Fruit fly (Drosophila melanogaster): ENCODE results near the gene CG32573.

DNA sequence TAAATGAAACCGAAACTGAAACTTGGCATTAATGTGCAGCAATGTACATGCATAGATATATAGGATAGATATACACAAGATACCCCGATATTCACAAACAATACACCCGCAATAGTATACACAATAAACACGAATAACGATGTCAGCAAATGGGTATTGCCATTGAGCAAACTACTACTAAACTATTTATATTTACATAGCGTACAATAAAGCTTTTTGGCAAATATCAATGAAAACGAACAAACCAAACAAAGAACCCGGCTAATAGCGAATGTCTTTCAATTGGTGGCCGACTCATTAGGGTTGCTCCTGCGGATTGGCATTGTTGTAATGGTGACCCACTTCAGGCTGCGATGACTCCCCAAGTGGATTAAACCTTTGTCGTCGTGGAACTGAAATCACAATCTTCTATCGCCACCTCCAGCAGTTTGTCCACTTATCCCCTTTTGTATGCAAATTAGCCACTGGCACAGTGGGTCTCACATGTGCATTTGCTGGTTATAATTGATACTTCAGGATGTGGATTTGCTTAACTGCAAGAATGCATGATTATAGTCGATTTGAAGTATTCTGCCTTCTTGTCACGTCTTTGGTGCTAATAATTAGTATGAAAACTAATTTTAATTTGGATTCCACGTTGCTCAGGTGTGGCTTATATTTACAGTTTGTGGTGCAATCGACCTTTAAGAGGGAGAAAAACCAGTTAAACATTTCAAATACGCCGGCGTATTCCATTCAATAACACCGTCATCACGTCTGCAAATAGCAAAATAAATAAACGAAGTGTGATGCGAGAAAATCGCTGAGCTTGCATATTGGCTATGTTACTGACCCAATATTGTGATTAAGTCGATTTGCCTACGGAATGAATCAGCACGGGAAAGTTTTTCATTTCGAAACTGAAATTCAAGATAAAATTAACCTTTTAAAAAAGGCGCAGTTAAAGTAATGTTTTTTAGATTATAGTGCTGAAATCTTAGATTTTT, 805 bp upstream of the CG32573 start:
- peak; percentile 82 for TF ChIP-seq fd96Ca (GFP tag; IDR thresholded peaks at IDR 0.05)
- no peak for TF ChIP-seq CG15710 (tag; optimal IDR thresholded peaks at IDR 0.05)
- no peak for TF ChIP-seq CG9948 (tag; optimal IDR thresholded peaks at IDR 0.05)
- TF ChIP-seq CG10348 (GFP tag; IDR thresholded peaks at IDR 0.05): no peak
- TF ChIP-seq EcR (GFP tag; optimal IDR thresholded peaks at IDR 0.05): no peak
- TF ChIP-seq CG8159 (tag; optimal IDR thresholded peaks at IDR 0.05): no peak
